Worm (Caenorhabditis elegans): ENCODE results near the gene M106.8.

M106.8 gene

ce11 chrII:10819928-10820423 is 23.5 kb downstream of the M106.8 start, which contains the start of gene R06F6.8 (continued):
- TF ChIP-seq nhr-47 (tag; optimal IDR thresholded peaks at IDR 0.05) (no peak), tbx-2 (tag; optimal IDR thresholded peaks at IDR 0.05) (no peak), hlh-17 (GFP tag; optimal IDR thresholded peaks at IDR 0.05; ENCODE audit: borderline replicate concordance) (no peak), pag-3 (tag; optimal IDR thresholded peaks at IDR 0.05; ENCODE audit: borderline replicate concordance, insufficient read depth) (no peak), sup-37 (GFP tag; optimal IDR thresholded peaks at IDR 0.05) (no peak), ztf-11 (tag; optimal IDR thresholded peaks at IDR 0.05) (no peak), lin-14 (GFP tag; optimal IDR thresholded peaks at IDR 0.05) (no peak), nhr-84 (tag; optimal IDR thresholded peaks at IDR 0.05) (no peak), ces-1 (GFP tag; optimal IDR thresholded peaks at IDR 0.05) (no peak), egl-13 (tag; optimal IDR thresholded peaks at IDR 0.05) (no peak), nhr-71 (tag; optimal IDR thresholded peaks at IDR 0.05) (peak; percentile 25), mep-1 (tag; optimal IDR thresholded peaks at IDR 0.05) (peak; percentile 59), aha-1 (tag; optimal IDR thresholded peaks at IDR 0.05) (no peak), alr-1 (tag; optimal IDR thresholded peaks at IDR 0.05; ENCODE audit: borderline replicate concordance) (no peak), elt-2 (tag; optimal IDR thresholded peaks at IDR 0.05) (no peak), lin-39 (tag; optimal IDR thresholded peaks at IDR 0.05) (no peak), ceh-8 (GFP tag; optimal IDR thresholded peaks at IDR 0.05) (no peak), efl-3 (GFP tag; optimal IDR thresholded peaks at IDR 0.05) (no peak), grh-1 (GFP tag; IDR thresholded peaks at IDR 0.05) (no peak), nhr-12 (tag; optimal IDR thresholded peaks at IDR 0.05) (no peak), hpl-2 (GFP tag; optimal IDR thresholded peaks at IDR 0.05) (no peak), snu-23 (GFP tag; optimal IDR thresholded peaks at IDR 0.05) (no peak), blmp-1 (tag; optimal IDR thresholded peaks at IDR 0.05) (no peak), efl-1 (optimal IDR thresholded peaks at IDR 0.05) (peak; percentile 56 to 58), efl-1 (GFP tag; optimal IDR thresholded peaks at IDR 0.05 in 1 of 2) (peak; percentile 58 to 95), jun-1 (tag; optimal IDR thresholded peaks at IDR 0.05) (no peak), vab-15 (tag; optimal IDR thresholded peaks at IDR 0.05) (no peak), ztf-4 (tag; optimal IDR thresholded peaks at IDR 0.05) (no peak), F16B12.6 (tag; optimal IDR thresholded peaks at IDR 0.05) (peak; percentile 32), hlh-4 (tag; optimal IDR thresholded peaks at IDR 0.05) (no peak), unc-62 (GFP tag; optimal IDR thresholded peaks at IDR 0.05) (no peak), ceh-90 (tag; optimal IDR thresholded peaks at IDR 0.05) (no peak), dpl-1 (GFP tag; optimal IDR thresholded peaks at IDR 0.05) (peak; percentile 33 to 70 (median 51)), mab-9 (GFP tag; IDR thresholded peaks at IDR 0.05) (no peak), nhr-76 (tag; optimal IDR thresholded peaks at IDR 0.05) (no peak), fos-1 (tag; optimal IDR thresholded peaks at IDR 0.05) (no peak), rnt-1 (tag; optimal IDR thresholded peaks at IDR 0.05) (no peak), nhr-19 (GFP tag; conservative IDR thresholded peaks at IDR 0.05) (no peak), C04F5.9 (tag; optimal IDR thresholded peaks at IDR 0.05) (no peak), nhr-237 (tag; optimal IDR thresholded peaks at IDR 0.05) (no peak), lin-15B (tag; optimal IDR thresholded peaks at IDR 0.05) (peak; percentile 48), dsc-1 (tag; optimal IDR thresholded peaks at IDR 0.05) (no peak), nhr-77 (tag; optimal IDR thresholded peaks at IDR 0.05) (no peak)

- TF ChIP-seq ces-1 (GFP tag; optimal IDR thresholded peaks at IDR 0.05), result no peak
- TF ChIP-seq fkh-8 (tag; optimal IDR thresholded peaks at IDR 0.05), result no peak
- TF ChIP-seq sptf-1 (tag; optimal IDR thresholded peaks at IDR 0.05), result no peak
- no peak for TF ChIP-seq C16A3.4 (tag; optimal IDR thresholded peaks at IDR 0.05)
- no peak for TF ChIP-seq nhr-76 (tag; optimal IDR thresholded peaks at IDR 0.05)
- no peak for TF ChIP-seq nhr-71 (tag; optimal IDR thresholded peaks at IDR 0.05)
- no peak for TF ChIP-seq egl-27 (tag; optimal IDR thresholded peaks at IDR 0.05)
- no peak for TF ChIP-seq fkh-10 (GFP tag; optimal IDR thresholded peaks at IDR 0.05)
- no peak for TF ChIP-seq skn-1 (tag; optimal IDR thresholded peaks at IDR 0.05)
- no peak for TF ChIP-seq lin-13 (GFP tag; optimal IDR thresholded peaks at IDR 0.05)
- TF ChIP-seq jun-1 (tag; optimal IDR thresholded peaks at IDR 0.05), result no peak
- TF ChIP-seq lin-14 (GFP tag; optimal IDR thresholded peaks at IDR 0.05), result no peak
- no peak for TF ChIP-seq mdl-1 (tag; optimal IDR thresholded peaks at IDR 0.05)
- no peak for TF ChIP-seq hlh-4 (tag; optimal IDR thresholded peaks at IDR 0.05)
- no peak for TF ChIP-seq tbx-2 (tag; optimal IDR thresholded peaks at IDR 0.05)
- TF ChIP-seq pqm-1 (tag; optimal IDR thresholded peaks at IDR 0.05), result no peak
- no peak for TF ChIP-seq unc-98 (GFP tag; IDR thresholded peaks at IDR 0.05)
Measured at ce11 chrII:10810690-10811089, 32.7 kb downstream of the M106.8 start, which contains the start of gene msrp-7. Gene msrp-7 (plus strand): TSS chrII:10810990.

All from whole organism, L1 larva.